Worm (Caenorhabditis elegans): ENCODE data around the gene mig-10.

- TF ChIP-seq mep-1 (tag; optimal IDR thresholded peaks at IDR 0.05): no peak
- TF ChIP-seq nhr-237 (tag; optimal IDR thresholded peaks at IDR 0.05): no peak
- TF ChIP-seq nhr-76 (tag; optimal IDR thresholded peaks at IDR 0.05): no peak
- no peak for TF ChIP-seq nhr-28 (tag; optimal IDR thresholded peaks at IDR 0.05)
- no peak for TF ChIP-seq cnd-1 (tag; optimal IDR thresholded peaks at IDR 0.05)
- TF ChIP-seq unc-39 (tag; optimal IDR thresholded peaks at IDR 0.05): no peak
- no peak for TF ChIP-seq nhr-12 (tag; optimal IDR thresholded peaks at IDR 0.05)
- TF ChIP-seq sptf-1 (tag; optimal IDR thresholded peaks at IDR 0.05): no peak
- no peak for TF ChIP-seq tbx-8 (GFP tag; optimal IDR thresholded peaks at IDR 0.05)
- no peak for TF ChIP-seq unc-62 (GFP tag; optimal IDR thresholded peaks at IDR 0.05)
- no peak for TF ChIP-seq snpc-4 (tag; optimal IDR thresholded peaks at IDR 0.05)
- no peak for TF ChIP-seq lsy-2 (tag; optimal IDR thresholded peaks at IDR 0.05)
- TF ChIP-seq pha-4 (tag; optimal IDR thresholded peaks at IDR 0.05): no peak
- no peak for TF ChIP-seq lin-13 (tag; optimal IDR thresholded peaks at IDR 0.05)
Measured at ce11 chrIII:8321225-8321624, 42.3 kb downstream of the mig-10 start.
